Fruit fly (Drosophila melanogaster): ENCODE results near the gene Ip259.

Gene Ip259

dm6 chr2L:10375464-10376236 lies 32.5 kb upstream of the Ip259 start, which contains the start of the genes CG33303 and dpr19 (continued):
- no peak for TF ChIP-seq jigr1 (GFP tag; IDR thresholded peaks at IDR 0.05)
- no peak for TF ChIP-seq exex (tag; optimal IDR thresholded peaks at IDR 0.05)
- TF ChIP-seq CG13775 (GFP tag; optimal IDR thresholded peaks at IDR 0.05): peak; percentile 71
- peak; percentile 54 for TF ChIP-seq tin (GFP tag; optimal IDR thresholded peaks at IDR 0.05)
- TF ChIP-seq dan (GFP tag; IDR thresholded peaks at IDR 0.05): no peak
- TF ChIP-seq CG6765 (GFP tag; optimal IDR thresholded peaks at IDR 0.05): peak; percentile 50
- TF ChIP-seq onecut (GFP tag; IDR thresholded peaks at IDR 0.05): peak; percentile 89
- peak; percentile 51; the same call in 1 of the 3 replicates for TF ChIP-seq CG3726 (GFP tag; IDR thresholded peaks at IDR 0.05)
- TF ChIP-seq CG12391 (tag; optimal IDR thresholded peaks at IDR 0.05): peak; percentile 92
- peak; percentile 92 for TF ChIP-seq CG2712 (tag; optimal IDR thresholded peaks at IDR 0.05)
- TF ChIP-seq phol (tag; optimal IDR thresholded peaks at IDR 0.05): peak; percentile 90
- peak; percentile 79 for TF ChIP-seq dmrt11E (tag; optimal IDR thresholded peaks at IDR 0.05)
- peak; percentile 83 for TF ChIP-seq CoRest (tag; optimal IDR thresholded peaks at IDR 0.05)
- peak; percentile 75 for TF ChIP-seq slbo (GFP tag; IDR thresholded peaks at IDR 0.05)
- TF ChIP-seq CG8388 (GFP tag; optimal IDR thresholded peaks at IDR 0.05): peak; percentile 86
- TF ChIP-seq CG10654 (GFP tag; optimal IDR thresholded peaks at IDR 0.05): peak; percentile 29
- TF ChIP-seq CG16813 (GFP tag; IDR thresholded peaks at IDR 0.05; ENCODE audit: partially characterized antibody): no peak
- TF ChIP-seq prd (optimal IDR thresholded peaks at IDR 0.05): no peak
- TF ChIP-seq prd (GFP tag; IDR thresholded peaks at IDR 0.05): peak; percentile 27; the same call in 1 of the 3 replicates
- no peak for TF ChIP-seq Vsx1 (GFP tag; optimal IDR thresholded peaks at IDR 0.05)
- TF ChIP-seq HHEX (GFP tag; optimal IDR thresholded peaks at IDR 0.05): peak; percentile 71
- peak; percentile 62 for TF ChIP-seq cwo (GFP tag; optimal IDR thresholded peaks at IDR 0.05)
- TF ChIP-seq CG14710 (tag; optimal IDR thresholded peaks at IDR 0.05): peak; percentile 90
- TF ChIP-seq Sin3A (optimal IDR thresholded peaks at IDR 0.05): no peak
- 0 out of 2 replicates have a peak, but pooled peaks have one; percentile 27 for TF ChIP-seq sisA (GFP tag; IDR thresholded peaks at IDR 0.05)
- no peak for TF ChIP-seq CG14860 (GFP tag; IDR thresholded peaks at IDR 0.05; ENCODE audit: partially characterized antibody)
- peak; percentile 45 for TF ChIP-seq NfI (GFP tag; optimal IDR thresholded peaks at IDR 0.05)
- no peak for TF ChIP-seq Deaf1 (tag; optimal IDR thresholded peaks at IDR 0.05)
- no peak for TF ChIP-seq z (GFP tag; IDR thresholded peaks at IDR 0.05)
- TF ChIP-seq CG3838 (GFP tag; optimal IDR thresholded peaks at IDR 0.05): no peak
- TF ChIP-seq crp (GFP tag; optimal IDR thresholded peaks at IDR 0.05): peak in 1 of 2 experiments; percentile 79
- TF ChIP-seq CG11093 (GFP tag; IDR thresholded peaks at IDR 0.05): no peak
- TF ChIP-seq CG18476 (GFP tag; optimal IDR thresholded peaks at IDR 0.05): no peak
- TF ChIP-seq zen (tag; optimal IDR thresholded peaks at IDR 0.05): peak; percentile 64
- no peak for TF ChIP-seq nau (GFP tag; optimal IDR thresholded peaks at IDR 0.05)
- TF ChIP-seq tap (tag; optimal IDR thresholded peaks at IDR 0.05): peak; percentile 76
- TF ChIP-seq CG13894 (tag; optimal IDR thresholded peaks at IDR 0.05): peak; percentile 72
- peak; percentile 49 for TF ChIP-seq CG12104 (GFP tag; optimal IDR thresholded peaks at IDR 0.05)
- peak; percentile 9 for TF ChIP-seq CG8359 (GFP tag; optimal IDR thresholded peaks at IDR 0.05; ENCODE audit: borderline replicate concordance)
- peak in 1 of 2 experiments; percentile 50 for TF ChIP-seq dpn (GFP tag; optimal IDR thresholded peaks at IDR 0.05)
- TF ChIP-seq Myb (GFP tag; optimal IDR thresholded peaks at IDR 0.05): no peak
- peak; percentile 73; the same call in 2 of the 3 replicates for TF ChIP-seq ci (GFP tag; IDR thresholded peaks at IDR 0.05)
- peak; percentile 83 for TF ChIP-seq vvl (GFP tag; IDR thresholded peaks at IDR 0.05)
- peak; percentile 82 for TF ChIP-seq CG32532 (GFP tag; IDR thresholded peaks at IDR 0.05)
- no peak for TF ChIP-seq NK7.1 (GFP tag; optimal IDR thresholded peaks at IDR 0.05)
- TF ChIP-seq CG1529 (GFP tag; optimal IDR thresholded peaks at IDR 0.05): peak; percentile 33
- TF ChIP-seq crol (GFP tag; IDR thresholded peaks at IDR 0.05): no peak
- peak; percentile 48 for TF ChIP-seq CG3995 (GFP tag; optimal IDR thresholded peaks at IDR 0.05)
- peak; percentile 41 for TF ChIP-seq CG4820 (GFP tag; optimal IDR thresholded peaks at IDR 0.05)
